Fruit fly (Drosophila melanogaster) whole organism, embryonic: ENCODE results near the gene Cyp28c1.
A peak's percentile ranks its signal among the peaks of the same experiment; 100 is the strongest.

Experiments
- Antp ChIP-seq: fragments of 200-800 bp; sonication (Bioruptor generic); optimal IDR thresholded peaks from 3 replicates; lab custom pipeline; 2016; ENCODE audit warnings: missing biosample characterization, missing genetic modification characterization
- BEAF-32 ChIP-seq: fragments of 200-800 bp; sonication (Bioruptor generic); optimal IDR thresholded peaks from 3 replicates; lab custom pipeline; 2017; ENCODE audit warnings: missing biosample characterization, missing genetic modification characterization, mild to moderate bottlenecking, moderate library complexity, missing genetic modification reagents
- Bdp1 ChIP-seq: fragments of 200-800 bp; sonication (Bioruptor generic); optimal IDR thresholded peaks from 3 replicates; lab custom pipeline; 2016; ENCODE audit warnings: missing biosample characterization, missing genetic modification characterization
- Bgb ChIP-seq: fragments of 200-800 bp; sonication (Bioruptor generic); IDR thresholded peaks from 2 replicates; pipeline ENCODE4 v1.3.6; 2022; ENCODE audit warnings: missing biosample characterization, missing genetic modification characterization; ENCODE audit not compliant: partially characterized antibody
- CG11247 ChIP-seq: fragments of 200-800 bp; sonication (Bioruptor generic); IDR thresholded peaks from 2 replicates; pipeline ENCODE4 v1.3.6; 2022; ENCODE audit warnings: missing biosample characterization, missing genetic modification characterization
- CG11504 ChIP-seq: fragments of 200-800 bp; sonication (Bioruptor generic); optimal IDR thresholded peaks from 3 replicates; lab custom pipeline; 2019; ENCODE audit warnings: missing biosample characterization, mild to moderate bottlenecking, missing genetic modification characterization, moderate library complexity
- CG14965 ChIP-seq: fragments of 200-800 bp; sonication (Bioruptor generic); optimal IDR thresholded peaks from 2 replicates; lab custom pipeline; 2016; ENCODE audit warnings: missing biosample characterization, missing genetic modification characterization, borderline replicate concordance
- CG1529 ChIP-seq: fragments of 200-800 bp; sonication (Bioruptor generic); optimal IDR thresholded peaks from 3 replicates; lab custom pipeline; 2018; ENCODE audit warnings: missing biosample characterization, missing genetic modification characterization
- CG1603 ChIP-seq: fragments of 200-800 bp; sonication (Bioruptor generic); optimal IDR thresholded peaks from 2 replicates; lab custom pipeline; 2019; ENCODE audit warnings: missing biosample characterization, mild to moderate bottlenecking, missing genetic modification characterization, moderate library complexity
- CG16815 ChIP-seq: fragments of 200-800 bp; sonication (Bioruptor generic); optimal IDR thresholded peaks from 3 replicates; lab custom pipeline; 2017; ENCODE audit warnings: missing biosample characterization, mild to moderate bottlenecking, missing genetic modification characterization
- CG17359 ChIP-seq: fragments of 200-800 bp; sonication (Bioruptor generic); optimal IDR thresholded peaks from 3 replicates; lab custom pipeline; 2018; ENCODE audit warnings: missing biosample characterization, mild to moderate bottlenecking, missing genetic modification characterization, moderate library complexity
- CG30020 ChIP-seq: fragments of 200-800 bp; optimal IDR thresholded peaks from 2 replicates; lab custom pipeline; 2019; ENCODE audit warnings: missing biosample characterization, mild to moderate bottlenecking, missing genetic modification characterization, moderate library complexity
- CG31441 ChIP-seq: fragments of 200-800 bp; sonication (Bioruptor generic); IDR thresholded peaks from 2 replicates; pipeline ENCODE4 v1.3.6; 2022; ENCODE audit warnings: missing biosample characterization, missing genetic modification characterization
- CG3281 ChIP-seq: fragments of 200-800 bp; sonication (Bioruptor generic); optimal IDR thresholded peaks from 3 replicates; lab custom pipeline; 2017; ENCODE audit warnings: missing biosample characterization, mild to moderate bottlenecking, missing genetic modification characterization
- CG3407 ChIP-seq: fragments of 200-800 bp; sonication (Bioruptor generic); optimal IDR thresholded peaks from 2 replicates; lab custom pipeline; 2018; ENCODE audit warnings: missing biosample characterization, mild to moderate bottlenecking, missing genetic modification characterization
- CG5245 ChIP-seq: fragments of 200-800 bp; sonication (Bioruptor generic); optimal IDR thresholded peaks from 3 replicates; lab custom pipeline; 2016; ENCODE audit warnings: missing biosample characterization, missing genetic modification characterization
- CG7839 ChIP-seq: fragments of 200-800 bp; sonication (Bioruptor generic); optimal IDR thresholded peaks from 3 replicates; lab custom pipeline; 2018; ENCODE audit warnings: missing biosample characterization, mild to moderate bottlenecking, missing genetic modification characterization, moderate library complexity
- CG7963 ChIP-seq: fragments of 200-800 bp; sonication (Bioruptor generic); IDR thresholded peaks from 3 replicates; pipeline ENCODE4 v1.3.6; 2022; ENCODE audit warnings: missing biosample characterization, missing genetic modification characterization; ENCODE audit not compliant: partially characterized antibody
- CG8388 ChIP-seq: fragments of 200-800 bp; sonication (Bioruptor generic); optimal IDR thresholded peaks from 2 replicates; lab custom pipeline; 2019; ENCODE audit warnings: missing biosample characterization, mild to moderate bottlenecking, missing genetic modification characterization, moderate library complexity
- CG8944 ChIP-seq: fragments of 200-800 bp; sonication (Bioruptor generic); optimal IDR thresholded peaks from 3 replicates; lab custom pipeline; 2016; ENCODE audit warnings: missing biosample characterization, missing genetic modification characterization
- CG9437 ChIP-seq: fragments of 200-800 bp; sonication (Bioruptor generic); optimal IDR thresholded peaks from 2 replicates; lab custom pipeline; 2018; ENCODE audit warnings: missing biosample characterization, mild to moderate bottlenecking, missing genetic modification characterization
- CG9817 ChIP-seq: fragments of 200-800 bp; sonication (Bioruptor generic); optimal IDR thresholded peaks from 2 replicates; lab custom pipeline; 2018; ENCODE audit warnings: missing biosample characterization, mild to moderate bottlenecking, missing genetic modification characterization, moderate library complexity
- CG9932 ChIP-seq: fragments of 200-800 bp; sonication (Bioruptor generic); IDR thresholded peaks from 2 replicates; pipeline ENCODE4 v1.3.6; 2022; ENCODE audit warnings: missing biosample characterization, missing genetic modification characterization
- Camta ChIP-seq: fragments of 200-800 bp; sonication (Bioruptor generic); optimal IDR thresholded peaks from 2 replicates; lab custom pipeline; 2016; ENCODE audit warnings: missing biosample characterization, missing genetic modification characterization
- Doc3 ChIP-seq: fragments of 200-800 bp; sonication (Bioruptor generic); IDR thresholded peaks from 3 replicates; pipeline ENCODE4 v1.3.6; 2022; ENCODE audit warnings: missing biosample characterization, missing genetic modification characterization; ENCODE audit not compliant: partially characterized antibody
- Fer2 ChIP-seq: fragments of 200-800 bp; sonication (Bioruptor generic); optimal IDR thresholded peaks from 2 replicates; lab custom pipeline; 2018; ENCODE audit warnings: missing biosample characterization, mild to moderate bottlenecking, missing genetic modification characterization, moderate library complexity
- H15 ChIP-seq: fragments of 200-800 bp; sonication (Bioruptor generic); IDR thresholded peaks from 3 replicates; pipeline ENCODE4 v1.3.6; 2022; ENCODE audit warnings: missing biosample characterization, missing genetic modification characterization
- HmgZ ChIP-seq: fragments of 200-800 bp; sonication (Bioruptor generic); optimal IDR thresholded peaks from 2 replicates; lab custom pipeline; 2018; ENCODE audit warnings: missing biosample characterization, mild to moderate bottlenecking, missing genetic modification characterization
- Hmr ChIP-seq: fragments of 200-800 bp; sonication (Bioruptor generic); optimal IDR thresholded peaks from 3 replicates; lab custom pipeline; 2017; ENCODE audit warnings: mild to moderate bottlenecking, missing biosample characterization, missing genetic modification reagents, missing genetic modification characterization
- Hr51 ChIP-seq, 2 experiments: fragments of 200-800 bp; sonication (Bioruptor generic); optimal IDR thresholded peaks; 2 replicates in 1 of 2; 3 replicates in 1 of 2; lab custom pipeline; 2016 to 2018; ENCODE audit warnings: missing biosample characterization in 2 of 2, missing genetic modification characterization in 2 of 2, mild to moderate bottlenecking in 1 of 2, moderate library complexity in 1 of 2
- Lhr ChIP-seq: fragments of 200-800 bp; sonication (Bioruptor generic); optimal IDR thresholded peaks from 3 replicates; lab custom pipeline; 2017; ENCODE audit warnings: mild to moderate bottlenecking, missing biosample characterization, missing genetic modification reagents, missing genetic modification characterization
- PHDP ChIP-seq: fragments of 200-800 bp; sonication (Bioruptor generic); optimal IDR thresholded peaks from 3 replicates; lab custom pipeline; 2018; ENCODE audit warnings: missing biosample characterization, mild to moderate bottlenecking, missing genetic modification characterization, moderate library complexity
- Ptx1 ChIP-seq: fragments of 200-800 bp; sonication (Bioruptor generic); IDR thresholded peaks from 2 replicates; pipeline ENCODE4 v1.3.6; 2022; ENCODE audit warnings: missing biosample characterization, missing genetic modification characterization
- Scr ChIP-seq: fragments of 200-800 bp; sonication (Bioruptor generic); IDR thresholded peaks from 2 replicates; pipeline ENCODE4 v1.3.6; 2022; ENCODE audit warnings: missing biosample characterization, missing genetic modification characterization; ENCODE audit not compliant: partially characterized antibody
- Side ChIP-seq: fragments of 200-800 bp; sonication (Bioruptor generic); optimal IDR thresholded peaks from 2 replicates; lab custom pipeline; 2016; ENCODE audit warnings: missing biosample characterization, missing genetic modification characterization
- bcd ChIP-seq: fragments of 200-800 bp; sonication (Bioruptor generic); optimal IDR thresholded peaks from 2 replicates; lab custom pipeline; 2017; ENCODE audit warnings: missing biosample characterization, mild to moderate bottlenecking, missing genetic modification characterization
- bsh ChIP-seq, 2 experiments: fragments of 200-800 bp; sonication (Bioruptor generic); optimal IDR thresholded peaks; 2 replicates each; lab custom pipeline; 2017 to 2018; ENCODE audit warnings: mild to moderate bottlenecking in 2 of 2, missing biosample characterization in 2 of 2, missing genetic modification characterization in 2 of 2, moderate library complexity in 1 of 2
- caup ChIP-seq: fragments of 200-800 bp; sonication (Bioruptor generic); optimal IDR thresholded peaks from 3 replicates; lab custom pipeline; 2017; ENCODE audit warnings: missing biosample characterization, mild to moderate bottlenecking, missing genetic modification characterization, moderate library complexity; ENCODE audit not compliant: severe bottlenecking
- chif ChIP-seq, 2 experiments: fragments of 200-800 bp; sonication (Bioruptor generic); optimal IDR thresholded peaks; 3 replicates each; lab custom pipeline; 2016; ENCODE audit warnings: missing biosample characterization in 2 of 2, missing genetic modification characterization in 2 of 2
- chm ChIP-seq: fragments of 200-800 bp; sonication (Bioruptor generic); IDR thresholded peaks from 2 replicates; pipeline ENCODE4 v1.3.6; 2022; ENCODE audit warnings: missing biosample characterization, missing genetic modification characterization
- ci ChIP-seq: fragments of 200-800 bp; sonication (Bioruptor generic); IDR thresholded peaks from 3 replicates; pipeline ENCODE4 v1.3.6; 2022; ENCODE audit warnings: missing biosample characterization, missing genetic modification characterization
- ewg ChIP-seq: fragments of 200-800 bp; sonication (Bioruptor generic); optimal IDR thresholded peaks from 3 replicates; lab custom pipeline; 2017; ENCODE audit warnings: mild to moderate bottlenecking, missing biosample characterization, missing genetic modification reagents, missing genetic modification characterization
- lilli ChIP-seq: fragments of 200-800 bp; sonication (Bioruptor generic); optimal IDR thresholded peaks from 3 replicates; lab custom pipeline; 2016; ENCODE audit warnings: missing biosample characterization, missing genetic modification characterization
- pum ChIP-seq: fragments of 200-800 bp; sonication (Bioruptor generic); optimal IDR thresholded peaks from 2 replicates; lab custom pipeline; 2016; ENCODE audit warnings: missing biosample characterization, missing genetic modification characterization
- salm ChIP-seq: fragments of 200-800 bp; sonication (Bioruptor generic); optimal IDR thresholded peaks from 2 replicates; lab custom pipeline; 2018; ENCODE audit warnings: missing biosample characterization, mild to moderate bottlenecking, missing genetic modification characterization
- shn ChIP-seq: fragments of 200-800 bp; sonication (Bioruptor generic); optimal IDR thresholded peaks from 3 replicates; lab custom pipeline; 2016; ENCODE audit warnings: missing biosample characterization, missing genetic modification characterization
- toy ChIP-seq: fragments of 200-800 bp; sonication (Bioruptor generic); IDR thresholded peaks from 2 replicates; pipeline ENCODE4 v1.3.6; 2022; ENCODE audit warnings: missing biosample characterization, missing genetic modification characterization
- unc-4 ChIP-seq: fragments of 200-800 bp; sonication (Bioruptor generic); IDR thresholded peaks from 2 replicates; pipeline ENCODE4 v1.3.6; 2022; ENCODE audit warnings: missing biosample characterization, missing genetic modification characterization; ENCODE audit not compliant: partially characterized antibody
- wdn ChIP-seq: fragments of 200-800 bp; sonication (Bioruptor generic); IDR thresholded peaks from 2 replicates; pipeline ENCODE4 v1.3.6; 2022; ENCODE audit warnings: missing biosample characterization, missing genetic modification characterization

Gene Cyp28c1

dm6 chrX:11852310-11852709, 12.9 kb downstream of the Cyp28c1 start, which contains the start of gene p24-1 (continued):
- peak in 1 of 2 experiments; percentile 8 for TF ChIP-seq bsh (GFP tag; optimal IDR thresholded peaks at IDR 0.05; lab: Kevin White, UChicago)
- peak; percentile 87 for TF ChIP-seq BEAF-32
- TF ChIP-seq unc-4: peak; percentile 90
- peak; percentile 44 for TF ChIP-seq bcd
- TF ChIP-seq CG5245: no peak
- peak; percentile 85 for TF ChIP-seq Scr (GFP tag; lab: Robert Waterston, UW)
- TF ChIP-seq CG7839 (tag; lab: Kevin White, UChicago): peak; percentile 25
- TF ChIP-seq CG1603 (tag; lab: Kevin White, UChicago): peak; percentile 79
- peak; percentile 0 for TF ChIP-seq Camta (GFP tag; lab: Kevin White, UChicago)
- TF ChIP-seq lilli (GFP tag; lab: Kevin White, UChicago): peak; percentile 67
- peak; percentile 22 for TF ChIP-seq CG3281 (GFP tag; lab: Kevin White, UChicago)
- TF ChIP-seq caup: peak; percentile 63
- TF ChIP-seq CG1529 (GFP tag; lab: Kevin White, UChicago): no peak
- peak; percentile 30 for TF ChIP-seq PHDP
- peak; percentile 23 for TF ChIP-seq CG17359 (tag; lab: Kevin White, UChicago)
- peak; percentile 28 for TF ChIP-seq CG8944 (GFP tag; lab: Kevin White, UChicago)
- peak; percentile 14 for TF ChIP-seq CG30020 (tag; lab: Kevin White, UChicago)
- no peak for TF ChIP-seq CG16815 (GFP tag; lab: Kevin White, UChicago)
- TF ChIP-seq Antp (GFP tag; lab: Kevin White, UChicago): peak; percentile 39
- peak in 1 of 2 experiments; percentile 49 for TF ChIP-seq Hr51 (GFP tag; optimal IDR thresholded peaks at IDR 0.05; lab: Kevin White, UChicago)
- TF ChIP-seq chm (GFP tag; lab: Robert Waterston, UW): 0 out of 2 replicates have a peak, but pooled peaks have one; percentile 44
- peak; percentile 86 for TF ChIP-seq HmgZ (tag; lab: Kevin White, UChicago)
- no peak for TF ChIP-seq ewg (GFP tag; lab: Kevin White, UChicago)
- TF ChIP-seq CG8388 (GFP tag; lab: Kevin White, UChicago): no peak
- no peak for TF ChIP-seq toy (GFP tag; lab: Robert Waterston, UW)
- TF ChIP-seq chif (GFP tag; optimal IDR thresholded peaks at IDR 0.05; lab: Kevin White, UChicago): peak in 1 of 2 experiments; percentile 31
- TF ChIP-seq Lhr (GFP tag; lab: Kevin White, UChicago): peak; percentile 11
- TF ChIP-seq Doc3 (GFP tag; lab: Robert Waterston, UW): peak; percentile 70
- TF ChIP-seq shn (GFP tag; lab: Kevin White, UChicago): peak; percentile 40
- TF ChIP-seq Ptx1 (GFP tag; lab: Robert Waterston, UW): peak; percentile 29; the same call in 1 of the 2 replicates
- TF ChIP-seq CG31441 (GFP tag; lab: Robert Waterston, UW): peak; percentile 40; the same call in 1 of the 2 replicates
- TF ChIP-seq CG9437: peak; percentile 80
- TF ChIP-seq CG7963 (GFP tag; lab: Robert Waterston, UW): peak; percentile 74
- TF ChIP-seq CG11504 (tag; lab: Kevin White, UChicago): peak; percentile 36
- peak; percentile 88 for TF ChIP-seq CG9932 (GFP tag; lab: Robert Waterston, UW)
- TF ChIP-seq Side (GFP tag; lab: Kevin White, UChicago): peak; percentile 57
- TF ChIP-seq CG14965 (GFP tag; lab: Kevin White, UChicago): no peak
- TF ChIP-seq H15 (GFP tag; lab: Robert Waterston, UW): peak; percentile 13; the same call in 1 of the 3 replicates
- TF ChIP-seq salm (tag; lab: Kevin White, UChicago): no peak
- peak; percentile 58 for TF ChIP-seq CG11247
- peak; percentile 13 for TF ChIP-seq Fer2 (tag; lab: Kevin White, UChicago)
- peak; percentile 19 for TF ChIP-seq Bdp1 (GFP tag; lab: Kevin White, UChicago)
- peak; percentile 50 for TF ChIP-seq Hmr (GFP tag; lab: Kevin White, UChicago)
- no peak for TF ChIP-seq CG3407
- TF ChIP-seq wdn (GFP tag; lab: Robert Waterston, UW): 0 out of 2 replicates have a peak, but pooled peaks have one; percentile 32
- peak; percentile 93 for TF ChIP-seq Bgb (GFP tag; lab: Robert Waterston, UW)
- TF ChIP-seq ci (GFP tag; lab: Robert Waterston, UW): peak; percentile 20; the same call in 1 of the 3 replicates
- peak; percentile 28 for TF ChIP-seq pum (GFP tag; lab: Kevin White, UChicago)
- peak; percentile 51 for TF ChIP-seq CG9817
